Worm (Caenorhabditis elegans) whole organism, mixed stage, embryonic: ENCODE measurements around the gene spr-2.

Source experiments
- M03D4.4 ChIP-seq: sonication (generic microtip); optimal IDR thresholded peaks from 2 replicates; lab custom pipeline; 2017; ENCODE audit warnings: mild to moderate bottlenecking, missing genetic modification characterization, missing compliant biosample characterization
- bed-3 ChIP-seq: fragments of 200-800 bp; sonication (Bioruptor generic); optimal IDR thresholded peaks from 3 replicates; lab custom pipeline; 2018; ENCODE audit warnings: mild to moderate bottlenecking, missing genetic modification characterization, moderate library complexity, missing compliant biosample characterization
- blmp-1 ChIP-seq: fragments of 150-350 bp; optimal IDR thresholded peaks from 2 replicates; lab custom pipeline; 2014; ENCODE audit warnings: missing biosample characterization, missing genetic modification characterization
- ceh-39 ChIP-seq: fragments of 150-350 bp; optimal IDR thresholded peaks from 2 replicates; lab custom pipeline; 2014; ENCODE audit warnings: missing biosample characterization, missing genetic modification characterization
- ceh-43 ChIP-seq: fragments of 200-800 bp; sonication (Bioruptor generic); optimal IDR thresholded peaks from 2 replicates; lab custom pipeline; 2018; ENCODE audit warnings: mild to moderate bottlenecking, missing genetic modification characterization, moderate library complexity, missing compliant biosample characterization
- ceh-83 ChIP-seq: fragments of 200-800 bp; sonication (Bioruptor generic); optimal IDR thresholded peaks from 2 replicates; lab custom pipeline; 2018; ENCODE audit warnings: mild to moderate bottlenecking, missing genetic modification characterization, missing compliant biosample characterization
- ces-1 ChIP-seq: fragments of 150-350 bp; optimal IDR thresholded peaks from 2 replicates; lab custom pipeline; 2014; ENCODE audit warnings: missing biosample characterization, missing genetic modification reagents, missing genetic modification characterization
- cnd-1 ChIP-seq: fragments of 200-800 bp; sonication (Bioruptor generic); optimal IDR thresholded peaks from 2 replicates; lab custom pipeline; 2018; ENCODE audit warnings: mild to moderate bottlenecking, missing genetic modification characterization, missing compliant biosample characterization
- elt-1 ChIP-seq: sonication (generic microtip); optimal IDR thresholded peaks from 2 replicates; lab custom pipeline; 2017; ENCODE audit warnings: missing genetic modification characterization, mild to moderate bottlenecking, missing compliant biosample characterization, antibody characterized with exemption, moderate library complexity, borderline replicate concordance; ENCODE audit not compliant: insufficient read depth
- flh-1 ChIP-seq: fragments of 200-800 bp; sonication (Bioruptor generic); optimal IDR thresholded peaks from 2 replicates; lab custom pipeline; 2018; ENCODE audit warnings: mild to moderate bottlenecking, missing genetic modification characterization, moderate library complexity, missing compliant biosample characterization
- ham-2 ChIP-seq: fragments of 200-800 bp; sonication (Bioruptor generic); optimal IDR thresholded peaks from 2 replicates; lab custom pipeline; 2018; ENCODE audit warnings: mild to moderate bottlenecking, missing genetic modification characterization, missing compliant biosample characterization
- hlh-1 ChIP-seq: fragments of 150-350 bp; optimal IDR thresholded peaks from 2 replicates; lab custom pipeline; 2014; ENCODE audit warnings: missing biosample characterization, missing genetic modification reagents, missing genetic modification characterization
- lin-13 ChIP-seq: fragments of 150-350 bp; optimal IDR thresholded peaks from 2 replicates; lab custom pipeline; 2014; ENCODE audit warnings: missing biosample characterization, missing genetic modification characterization
- lin-32 ChIP-seq: fragments of 200-800 bp; sonication (Bioruptor generic); optimal IDR thresholded peaks from 2 replicates; lab custom pipeline; 2018; ENCODE audit warnings: mild to moderate bottlenecking, missing genetic modification characterization, missing compliant biosample characterization
- lsy-2 ChIP-seq: fragments of 150-350 bp; optimal IDR thresholded peaks from 2 replicates; lab custom pipeline; 2014; ENCODE audit warnings: missing biosample characterization, missing genetic modification characterization
- mep-1 ChIP-seq: fragments of 150-350 bp; optimal IDR thresholded peaks from 2 replicates; lab custom pipeline; 2017; ENCODE audit warnings: missing biosample characterization, missing genetic modification reagents, missing genetic modification characterization, inconsistent platforms
- mls-2 ChIP-seq: sonication (generic microtip); optimal IDR thresholded peaks from 2 replicates; lab custom pipeline; 2016; ENCODE audit warnings: mild to moderate bottlenecking, missing genetic modification characterization, moderate library complexity, missing compliant biosample characterization
- nhr-12 ChIP-seq: fragments of 150-350 bp; optimal IDR thresholded peaks from 2 replicates; lab custom pipeline; 2014; ENCODE audit warnings: missing biosample characterization, missing genetic modification characterization
- nhr-2 ChIP-seq: fragments of 150-350 bp; optimal IDR thresholded peaks from 2 replicates; lab custom pipeline; 2014; ENCODE audit warnings: missing biosample characterization, missing genetic modification characterization
- nhr-28 ChIP-seq: fragments of 150-350 bp; optimal IDR thresholded peaks from 2 replicates; lab custom pipeline; 2014; ENCODE audit warnings: missing biosample characterization, missing genetic modification characterization
- nhr-76 ChIP-seq: sonication (generic microtip); optimal IDR thresholded peaks from 2 replicates; lab custom pipeline; 2017; ENCODE audit warnings: missing biosample characterization, missing genetic modification characterization
- pha-4 ChIP-seq: fragments of 150-350 bp; optimal IDR thresholded peaks from 2 replicates; lab custom pipeline; 2018; ENCODE audit warnings: missing biosample characterization, missing genetic modification reagents, missing genetic modification characterization
- sem-2 ChIP-seq: fragments of 200-800 bp; sonication (Bioruptor generic); optimal IDR thresholded peaks from 2 replicates; lab custom pipeline; 2018; ENCODE audit warnings: mild to moderate bottlenecking, missing genetic modification characterization, missing compliant biosample characterization
- snpc-4 ChIP-seq: fragments of 150-350 bp; optimal IDR thresholded peaks from 2 replicates; lab custom pipeline; 2014; ENCODE audit warnings: missing biosample characterization, missing genetic modification characterization
- sptf-1 ChIP-seq: sonication (generic microtip); optimal IDR thresholded peaks from 2 replicates; lab custom pipeline; 2017; ENCODE audit warnings: mild to moderate bottlenecking, missing genetic modification characterization, moderate library complexity, missing compliant biosample characterization
- tbx-8 ChIP-seq: fragments of 200-800 bp; sonication (Bioruptor generic); optimal IDR thresholded peaks from 2 replicates; lab custom pipeline; 2018; ENCODE audit warnings: mild to moderate bottlenecking, missing genetic modification characterization, moderate library complexity, missing compliant biosample characterization
- unc-120 ChIP-seq: sonication (generic microtip); optimal IDR thresholded peaks from 2 replicates; lab custom pipeline; 2017; ENCODE audit warnings: missing genetic modification characterization, missing compliant biosample characterization; ENCODE audit not compliant: poor library complexity, severe bottlenecking
- unc-62 ChIP-seq: fragments of 150-350 bp; optimal IDR thresholded peaks from 2 replicates; lab custom pipeline; 2014; ENCODE audit warnings: missing biosample characterization, missing genetic modification reagents, missing genetic modification characterization
- zip-8 ChIP-seq: fragments of 150-350 bp; optimal IDR thresholded peaks from 2 replicates; lab custom pipeline; 2014; ENCODE audit warnings: missing biosample characterization, missing genetic modification characterization
- ztf-11 ChIP-seq: fragments of 150-350 bp; optimal IDR thresholded peaks from 2 replicates; lab custom pipeline; 2014; ENCODE audit warnings: missing biosample characterization, missing genetic modification characterization

Gene spr-2

DNA sequence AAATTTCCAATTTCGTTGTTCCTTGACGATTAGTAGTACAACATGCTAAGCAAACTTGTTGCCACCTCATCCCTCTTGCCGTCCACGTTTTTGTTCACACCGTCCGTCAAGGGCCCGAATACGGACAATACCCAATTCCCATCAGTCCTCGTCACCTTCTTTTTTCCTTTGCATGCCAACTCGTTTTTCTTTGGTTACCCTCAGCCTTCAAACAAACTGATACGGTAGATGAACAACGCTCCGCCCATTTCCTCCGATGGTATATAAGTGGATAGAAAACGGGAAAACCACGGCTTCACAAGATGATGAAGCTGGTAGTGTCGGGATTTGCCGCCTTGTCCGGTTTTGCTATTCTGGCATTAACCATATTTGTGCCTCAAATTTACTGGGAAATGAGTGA is 43.3 kb upstream of the spr-2 start, which contains the start of gene col-118:
Gene col-118, plus strand, starts transcription at position 301 of the 400 bp plus-strand sequence.
- TF ChIP-seq ztf-11 (tag; lab: Kevin White, UChicago) (no peak), M03D4.4 (tag; lab: Kevin White, UChicago) (no peak), unc-120 (no peak), ham-2 (GFP tag; lab: Kevin White, UChicago) (no peak), zip-8 (tag; lab: Kevin White, UChicago) (no peak), blmp-1 (tag; lab: Kevin White, UChicago) (no peak), ceh-83 (GFP tag; lab: Kevin White, UChicago) (no peak), lin-32 (no peak), nhr-76 (tag; lab: Kevin White, UChicago) (no peak), pha-4 (tag; lab: Kevin White, UChicago) (no peak), elt-1 (no peak), nhr-12 (no peak), nhr-28 (tag; lab: Kevin White, UChicago) (no peak), flh-1 (GFP tag; lab: Kevin White, UChicago) (no peak), snpc-4 (tag; lab: Kevin White, UChicago) (no peak), sem-2 (GFP tag; lab: Kevin White, UChicago) (no peak), mls-2 (no peak)

DNA sequence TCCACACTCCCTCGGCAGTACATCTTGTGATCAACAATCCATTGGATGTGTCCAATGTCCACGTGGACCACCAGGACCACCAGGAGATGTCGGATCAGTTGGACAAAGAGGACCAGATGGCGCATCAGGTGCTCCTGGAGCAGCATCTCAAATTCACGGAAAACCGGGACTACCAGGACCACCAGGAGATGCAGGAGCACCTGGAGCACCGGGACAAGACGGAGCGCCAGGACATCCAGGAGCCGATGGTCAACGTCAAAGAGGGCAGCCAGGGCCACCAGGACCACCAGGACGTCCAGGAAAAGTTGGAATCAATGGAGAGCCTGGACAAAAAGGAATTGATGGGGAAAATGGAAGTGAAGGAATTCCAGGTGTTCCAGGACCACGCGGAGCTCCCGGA is 42.3 kb upstream of the spr-2 start:
- TF ChIP-seq elt-1 (no peak), flh-1 (GFP tag; lab: Kevin White, UChicago) (no peak), hlh-1 (tag; lab: Kevin White, UChicago) (no peak), snpc-4 (tag; lab: Kevin White, UChicago) (no peak), tbx-8 (GFP tag; lab: Kevin White, UChicago) (no peak), sem-2 (GFP tag; lab: Kevin White, UChicago) (no peak), pha-4 (tag; lab: Kevin White, UChicago) (no peak), bed-3 (GFP tag; lab: Kevin White, UChicago) (no peak), cnd-1 (no peak), lin-13 (tag; lab: Kevin White, UChicago) (no peak), mep-1 (tag; lab: Kevin White, UChicago) (no peak), sptf-1 (no peak), unc-120 (no peak), ham-2 (GFP tag; lab: Kevin White, UChicago) (no peak), ceh-43 (GFP tag; lab: Kevin White, UChicago) (no peak), nhr-2 (no peak)
- TF ChIP-seq, all 35 proteins: peak for 0

ce11 chrIV:8850807-8851206 is 40.5 kb upstream of the spr-2 start:
- TF ChIP-seq M03D4.4 (tag; lab: Kevin White, UChicago) = no peak
- no peak for TF ChIP-seq nhr-76 (tag; lab: Kevin White, UChicago)
- TF ChIP-seq lsy-2 (tag; lab: Kevin White, UChicago) = no peak
- peak; percentile 53 for TF ChIP-seq unc-120
- TF ChIP-seq mep-1 (tag; lab: Kevin White, UChicago) = no peak
- no peak for TF ChIP-seq unc-62 (GFP tag; lab: Kevin White, UChicago)

- TF ChIP-seq ces-1 (GFP tag; lab: Kevin White, UChicago) (no peak), M03D4.4 (tag; lab: Kevin White, UChicago) (no peak), blmp-1 (tag; lab: Kevin White, UChicago) (no peak), ceh-43 (GFP tag; lab: Kevin White, UChicago) (no peak), ham-2 (GFP tag; lab: Kevin White, UChicago) (no peak), nhr-12 (no peak), pha-4 (tag; lab: Kevin White, UChicago) (no peak), hlh-1 (tag; lab: Kevin White, UChicago) (no peak), ceh-83 (GFP tag; lab: Kevin White, UChicago) (no peak), unc-120 (no peak), flh-1 (GFP tag; lab: Kevin White, UChicago) (no peak), ceh-39 (tag; lab: Kevin White, UChicago) (no peak)
Observed at ce11 chrIV:8852194-8852593, 39.1 kb upstream of the spr-2 start, which contains the start of gene alp-1. Gene alp-1, plus strand, starts transcription at chrIV:8852494.

DNA sequence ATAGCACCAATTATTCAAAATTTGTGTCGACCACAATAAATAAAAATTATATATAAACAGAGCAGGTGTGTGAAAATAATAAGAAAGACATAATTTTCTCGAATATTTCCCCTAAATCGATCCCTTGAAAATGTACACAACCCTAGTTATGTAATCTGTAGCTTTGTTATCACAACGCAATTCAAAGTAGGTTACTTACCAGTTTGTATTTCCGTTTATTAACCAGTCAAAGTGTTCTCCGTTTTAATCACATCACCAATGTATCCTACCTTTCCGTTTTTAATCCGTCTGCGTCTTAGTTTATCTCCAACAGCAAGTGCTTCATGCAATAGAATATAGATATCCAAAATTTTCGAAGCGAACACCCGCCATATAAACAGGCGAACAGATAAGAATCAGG is 38.0 kb upstream of the spr-2 start:
- no peak for TF ChIP-seq nhr-76 (tag; lab: Kevin White, UChicago)
- TF ChIP-seq ham-2 (GFP tag; lab: Kevin White, UChicago) = peak; percentile 66
- TF ChIP-seq, all 35 proteins: peak for 1
